Worm (Caenorhabditis elegans) whole organism, young adult: Measurements from ENCODE around the gene bus-19.
"Not testable (repeated sequence)": the region's sequence is repeated elsewhere in the genome, so short reads cannot be mapped to it uniquely, and the experiment has no call there.

Experiments used
- F49E8.2 ChIP-seq: sonication (generic microtip); optimal IDR thresholded peaks from 3 replicates; lab custom pipeline; 2017; ENCODE audit warnings: missing genetic modification characterization, mild to moderate bottlenecking, missing compliant biosample characterization, antibody characterized with exemption, moderate library complexity; ENCODE audit not compliant: insufficient read depth
- ekl-4 ChIP-seq: fragments of 200-800 bp; sonication (Bioruptor generic); IDR thresholded peaks from 2 replicates; pipeline ENCODE4 v1.3.6; 2022; ENCODE audit warnings: missing genetic modification reagents, missing genetic modification characterization, missing compliant biosample characterization
- lsl-1 ChIP-seq: fragments of 200-800 bp; sonication (Bioruptor generic); optimal IDR thresholded peaks from 2 replicates; lab custom pipeline; 2018; ENCODE audit warnings: mild to moderate bottlenecking, missing genetic modification characterization, moderate library complexity, missing compliant biosample characterization
- tbx-9 ChIP-seq: sonication (generic microtip); optimal IDR thresholded peaks from 2 replicates; lab custom pipeline; 2016; ENCODE audit warnings: borderline replicate concordance, missing genetic modification characterization, inconsistent platforms, missing compliant biosample characterization

DNA sequence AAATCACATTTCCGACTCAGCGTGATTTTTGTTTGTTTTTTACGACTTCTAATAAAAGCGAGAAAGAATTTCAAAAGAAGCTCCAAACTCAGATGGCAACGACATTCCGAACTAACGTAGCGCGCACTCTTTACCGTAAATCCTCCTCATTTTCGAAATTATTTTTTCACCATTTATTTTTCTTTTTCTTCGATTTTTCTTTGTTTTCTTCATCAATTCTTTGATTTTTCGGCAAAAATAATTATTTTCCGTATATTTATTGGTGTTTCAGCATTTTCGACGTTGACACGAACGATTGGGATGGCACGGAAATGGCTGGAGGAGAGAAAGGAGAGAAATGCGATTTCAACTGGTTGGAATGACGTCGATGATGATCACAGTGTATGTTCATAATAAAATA, 6.2 kb upstream of the bus-19 start, which contains the start of gene T07F10.5:
- TF ChIP-seq F49E8.2 (tag; lab: Kevin White, UChicago); tbx-9 (tag; lab: Kevin White, UChicago); ekl-4 (GFP tag; lab: Robert Waterston, UW); lsl-1 (GFP tag; lab: Kevin White, UChicago): not testable (repeated sequence)
